Worm (Caenorhabditis elegans) whole organism, midembryonic: Measurements from ENCODE around the gene rom-1.
A peak's percentile ranks its signal among the peaks of the same experiment; 100 is the strongest.

Source experiments
- T22C8.4 ChIP-seq: fragments of 200-800 bp; sonication (Bioruptor generic); IDR thresholded peaks from 2 replicates; pipeline ENCODE4 v1.3.6; 2022; ENCODE audit warnings: missing genetic modification characterization, missing compliant biosample characterization
- cog-1 ChIP-seq: sonication (generic microtip); optimal IDR thresholded peaks from 2 replicates; lab custom pipeline; 2016; ENCODE audit warnings: missing genetic modification characterization, missing compliant biosample characterization
- flt-1 ChIP-seq: fragments of 200-800 bp; sonication (Bioruptor generic); IDR thresholded peaks from 2 replicates; pipeline ENCODE4 v1.3.6; 2022; ENCODE audit warnings: missing genetic modification characterization, missing compliant biosample characterization
- klf-2 ChIP-seq: fragments of 200-800 bp; sonication (Bioruptor generic); conservative IDR thresholded peaks from 2 replicates; pipeline ENCODE4 v1.3.6; 2022; ENCODE audit warnings: missing genetic modification reagents, missing genetic modification characterization, missing compliant biosample characterization
- med-1 ChIP-seq: sonication (generic microtip); optimal IDR thresholded peaks from 2 replicates; lab custom pipeline; 2017; ENCODE audit warnings: missing genetic modification characterization, mild to moderate bottlenecking, missing compliant biosample characterization, antibody characterized with exemption, missing genetic modification reagents; ENCODE audit not compliant: insufficient read depth
- ref-1 ChIP-seq: fragments of 200-800 bp; sonication (Bioruptor generic); conservative IDR thresholded peaks from 2 replicates; pipeline ENCODE4 v1.3.6; 2022; ENCODE audit warnings: missing genetic modification reagents, missing genetic modification characterization, missing compliant biosample characterization
- tab-1 ChIP-seq: fragments of 200-800 bp; sonication (Bioruptor generic); IDR thresholded peaks from 2 replicates; pipeline ENCODE4 v1.3.6; 2022; ENCODE audit warnings: missing genetic modification characterization, missing compliant biosample characterization
- ztf-23 ChIP-seq: fragments of 200-800 bp; sonication (Bioruptor generic); IDR thresholded peaks from 2 replicates; pipeline ENCODE4 v1.3.6; 2022; ENCODE audit warnings: missing genetic modification reagents, missing genetic modification characterization, missing compliant biosample characterization
- ztf-29 ChIP-seq: fragments of 200-800 bp; sonication (Bioruptor generic); IDR thresholded peaks from 2 replicates; pipeline ENCODE4 v1.3.6; 2022; ENCODE audit warnings: missing genetic modification reagents, missing genetic modification characterization, missing compliant biosample characterization

Gene rom-1

ce11 chrIII:4899728-4900127 lies 7.3 kb upstream of the rom-1 start:
- TF ChIP-seq cog-1 (tag; lab: Kevin White, UChicago) = peak; percentile 95
- no peak for TF ChIP-seq klf-2 (GFP tag; lab: Robert Waterston, UW)
- TF ChIP-seq ztf-29 (GFP tag; lab: Robert Waterston, UW) = no peak
- peak; percentile 94 for TF ChIP-seq ztf-23 (GFP tag; lab: Robert Waterston, UW)
- no peak for TF ChIP-seq ref-1 (GFP tag; lab: Robert Waterston, UW)
- TF ChIP-seq med-1 (GFP tag; lab: Kevin White, UChicago) = no peak
- no peak for TF ChIP-seq tab-1
- TF ChIP-seq flt-1 (GFP tag; lab: Robert Waterston, UW) = peak; percentile 84
- peak; percentile 36; the same call in 1 of the 2 replicates for TF ChIP-seq T22C8.4

ce11 chrIII:4900260-4900659 lies 6.7 kb upstream of the rom-1 start, which contains the start of gene tag-340:
Gene tag-340, plus strand, starts transcription at chrIII:4900508.
- no peak for TF ChIP-seq cog-1 (tag; lab: Kevin White, UChicago)
- TF ChIP-seq T22C8.4 = no peak
- TF ChIP-seq klf-2 (GFP tag; lab: Robert Waterston, UW) = no peak
- TF ChIP-seq tab-1 = no peak
- no peak for TF ChIP-seq flt-1 (GFP tag; lab: Robert Waterston, UW)
- TF ChIP-seq med-1 (GFP tag; lab: Kevin White, UChicago) = no peak
- TF ChIP-seq ref-1 (GFP tag; lab: Robert Waterston, UW) = no peak
- TF ChIP-seq ztf-29 (GFP tag; lab: Robert Waterston, UW) = no peak
- TF ChIP-seq ztf-23 (GFP tag; lab: Robert Waterston, UW) = no peak

- TF ChIP-seq klf-2 (GFP tag; lab: Robert Waterston, UW) = no peak
- no peak for TF ChIP-seq T22C8.4
- no peak for TF ChIP-seq ztf-23 (GFP tag; lab: Robert Waterston, UW)
- TF ChIP-seq flt-1 (GFP tag; lab: Robert Waterston, UW) = no peak
- no peak for TF ChIP-seq cog-1 (tag; lab: Kevin White, UChicago)
- no peak for TF ChIP-seq ztf-29 (GFP tag; lab: Robert Waterston, UW)
Measured at ce11 chrIII:4903784-4904183, 3.2 kb upstream of the rom-1 start, which contains the start of gene kbp-2. Gene kbp-2, minus strand, starts transcription at chrIII:4903884.

ce11 chrIII:4905405-4905804 lies 1.6 kb upstream of the rom-1 start, which contains the start of gene F26F4.8:
Gene F26F4.8, minus strand, starts transcription at chrIII:4905473.
- TF ChIP-seq ztf-29 (GFP tag; lab: Robert Waterston, UW) = no peak
- no peak for TF ChIP-seq ztf-23 (GFP tag; lab: Robert Waterston, UW)

ce11 chrIII:4906365-4906764 lies 631 bp upstream of the rom-1 start:
- no peak for TF ChIP-seq flt-1 (GFP tag; lab: Robert Waterston, UW)
- TF ChIP-seq ztf-29 (GFP tag; lab: Robert Waterston, UW) = no peak

ce11 chrIII:4909938-4910337 lies 2.9 kb downstream of the rom-1 start, which contains the start of gene F26F4.12:
Gene F26F4.12, minus strand, starts transcription at chrIII:4910038.
- no peak for TF ChIP-seq klf-2 (GFP tag; lab: Robert Waterston, UW)
- TF ChIP-seq T22C8.4 = no peak

- TF ChIP-seq cog-1 (tag; lab: Kevin White, UChicago) (no peak), ztf-29 (GFP tag; lab: Robert Waterston, UW) (no peak), klf-2 (GFP tag; lab: Robert Waterston, UW) (no peak), T22C8.4 (no peak)
Measured at ce11 chrIII:4910956-4911355, 4.0 kb downstream of the rom-1 start, which contains the start of gene F26F4.2. Gene F26F4.2, plus strand, starts transcription at chrIII:4911256.

- TF ChIP-seq cog-1 (tag; lab: Kevin White, UChicago) (peak; percentile 36), klf-2 (GFP tag; lab: Robert Waterston, UW) (no peak)
Measured at ce11 chrIII:4912317-4912716, 5.3 kb downstream of the rom-1 start, which contains the start of the genes F26F4.9 and cee-1. Gene F26F4.9, minus strand, starts transcription at chrIII:4912521. Gene cee-1, plus strand, starts transcription at chrIII:4912699.

ce11 chrIII:4913736-4914135 lies 6.7 kb downstream of the rom-1 start:
- no peak for TF ChIP-seq cog-1 (tag; lab: Kevin White, UChicago)
- no peak for TF ChIP-seq med-1 (GFP tag; lab: Kevin White, UChicago)
- no peak for TF ChIP-seq klf-2 (GFP tag; lab: Robert Waterston, UW)
- TF ChIP-seq T22C8.4 = no peak
- TF ChIP-seq ztf-29 (GFP tag; lab: Robert Waterston, UW) = no peak
- TF ChIP-seq tab-1 = no peak
- TF ChIP-seq flt-1 (GFP tag; lab: Robert Waterston, UW) = no peak
- TF ChIP-seq ref-1 (GFP tag; lab: Robert Waterston, UW) = no peak
- no peak for TF ChIP-seq ztf-23 (GFP tag; lab: Robert Waterston, UW)

- TF ChIP-seq klf-2 (GFP tag; lab: Robert Waterston, UW) (no peak), cog-1 (tag; lab: Kevin White, UChicago) (no peak), tab-1 (no peak), ref-1 (GFP tag; lab: Robert Waterston, UW) (no peak), ztf-23 (GFP tag; lab: Robert Waterston, UW) (no peak), ztf-29 (GFP tag; lab: Robert Waterston, UW) (no peak)
Measured at ce11 chrIII:4917077-4917476, 10.1 kb downstream of the rom-1 start, which contains the start of gene rars-1. Gene rars-1, minus strand, starts transcription at chrIII:4917177.
